1 fruit fly cellular context compared by ENCODE assay signal in the genomic region with DNA sequence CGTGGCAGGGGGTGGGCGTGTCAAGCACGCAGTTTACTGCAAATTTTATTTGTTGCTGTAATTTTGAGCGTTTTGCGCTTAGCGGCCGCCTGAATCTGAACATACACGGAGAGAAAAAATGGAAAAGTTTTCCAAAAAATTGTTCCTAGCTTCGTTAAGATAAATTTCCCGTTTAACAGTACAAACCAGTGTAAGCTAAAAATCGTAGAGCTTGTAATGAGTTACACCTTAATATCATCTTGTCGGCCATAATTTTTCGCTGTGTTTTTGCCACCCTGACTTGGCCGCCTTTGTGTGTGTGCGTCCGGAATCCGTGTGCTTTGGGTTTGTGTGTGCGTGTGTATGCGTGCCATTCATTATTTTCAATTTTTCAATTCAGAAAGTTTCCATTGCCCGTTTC.
TF ChIP-seq lines count a peak whose summit lies in the region.

No protein-coding gene starts in this region.

TF ChIP-seq in whole organism, embryonic, 481 proteins besides CTCF, POLR2A, EP300 and RAD21 (continued from another document and continues in another):
- no peak for TF ChIP-seq vnd (GFP tag; IDR thresholded peaks at IDR 0.05; lab: Robert Waterston, UW; ENCODE audit: partially characterized antibody)
- TF ChIP-seq CG8359 (GFP tag; optimal IDR thresholded peaks at IDR 0.05; lab: Kevin White, UChicago; ENCODE audit: borderline replicate concordance): no peak
- peak; percentile 37 for TF ChIP-seq Sox102F (GFP tag; optimal IDR thresholded peaks at IDR 0.05; lab: Kevin White, UChicago)
- TF ChIP-seq tll (GFP tag; optimal IDR thresholded peaks at IDR 0.05; lab: Kevin White, UChicago): no peak
- no peak for TF ChIP-seq repo (GFP tag; optimal IDR thresholded peaks at IDR 0.05; lab: Kevin White, UChicago)
- no peak for TF ChIP-seq Drgx (GFP tag; IDR thresholded peaks at IDR 0.05; lab: Robert Waterston, UW)
- TF ChIP-seq crol (GFP tag; IDR thresholded peaks at IDR 0.05; lab: Robert Waterston, UW): no peak
- peak; percentile 19 for TF ChIP-seq CG8924 (tag; optimal IDR thresholded peaks at IDR 0.05; lab: Kevin White, UChicago)
- TF ChIP-seq ab (GFP tag; optimal IDR thresholded peaks at IDR 0.05; lab: Kevin White, UChicago): no peak
- no peak for TF ChIP-seq CG15696 (tag; optimal IDR thresholded peaks at IDR 0.05; lab: Kevin White, UChicago)
- no peak for TF ChIP-seq CG3995 (GFP tag; optimal IDR thresholded peaks at IDR 0.05; lab: Kevin White, UChicago)
- TF ChIP-seq Oli (tag; optimal IDR thresholded peaks at IDR 0.05; lab: Kevin White, UChicago): peak; percentile 35
- no peak for TF ChIP-seq sqz (GFP tag; optimal IDR thresholded peaks at IDR 0.05; lab: Kevin White, UChicago)
- no peak for TF ChIP-seq chif (GFP tag; optimal IDR thresholded peaks at IDR 0.05; lab: Kevin White, UChicago)
- no peak for TF ChIP-seq ewg (GFP tag; optimal IDR thresholded peaks at IDR 0.05; lab: Kevin White, UChicago)
- no peak for TF ChIP-seq CG15073 (GFP tag; optimal IDR thresholded peaks at IDR 0.05; lab: Kevin White, UChicago)
- TF ChIP-seq rib (GFP tag; IDR thresholded peaks at IDR 0.05; lab: Robert Waterston, UW): no peak
- TF ChIP-seq Hr39 (optimal IDR thresholded peaks at IDR 0.05; lab: Kevin White, UChicago): no peak
- no peak for TF ChIP-seq Ets97D (GFP tag; optimal IDR thresholded peaks at IDR 0.05; lab: Kevin White, UChicago)
- no peak for TF ChIP-seq usp (GFP tag; optimal IDR thresholded peaks at IDR 0.05; lab: Kevin White, UChicago)
- no peak for TF ChIP-seq Bgb (GFP tag; IDR thresholded peaks at IDR 0.05; lab: Robert Waterston, UW; ENCODE audit: partially characterized antibody)
- 0 out of 2 replicates have a peak, but pooled peaks have one; percentile 6 for TF ChIP-seq onecut (GFP tag; IDR thresholded peaks at IDR 0.05; lab: Robert Waterston, UW)
- peak; percentile 84 for TF ChIP-seq CG18599 (GFP tag; optimal IDR thresholded peaks at IDR 0.05; lab: Kevin White, UChicago)
- TF ChIP-seq cg (GFP tag; optimal IDR thresholded peaks at IDR 0.05; lab: Kevin White, UChicago): peak; percentile 3
- no peak for TF ChIP-seq Sox100B (GFP tag; optimal IDR thresholded peaks at IDR 0.05; lab: Kevin White, UChicago)
- TF ChIP-seq Chrac-16 (GFP tag; optimal IDR thresholded peaks at IDR 0.05; lab: Kevin White, UChicago): peak; percentile 4
- TF ChIP-seq CG10543 (GFP tag; optimal IDR thresholded peaks at IDR 0.05; lab: Kevin White, UChicago): no peak
- no peak for TF ChIP-seq pho (GFP tag; optimal IDR thresholded peaks at IDR 0.05; lab: Kevin White, UChicago)
- TF ChIP-seq CG10959 (GFP tag; IDR thresholded peaks at IDR 0.05; lab: Robert Waterston, UW): no peak
- no peak for TF ChIP-seq trh (GFP tag; optimal IDR thresholded peaks at IDR 0.05; lab: Kevin White, UChicago)
- TF ChIP-seq Lhr (GFP tag; optimal IDR thresholded peaks at IDR 0.05; lab: Kevin White, UChicago): no peak
- TF ChIP-seq eve (GFP tag; optimal IDR thresholded peaks at IDR 0.05; lab: Kevin White, UChicago): no peak
- TF ChIP-seq CG14965 (GFP tag; optimal IDR thresholded peaks at IDR 0.05; lab: Kevin White, UChicago; ENCODE audit: borderline replicate concordance): no peak
- no peak for TF ChIP-seq ato (GFP tag; IDR thresholded peaks at IDR 0.05; lab: Robert Waterston, UW; ENCODE audit: partially characterized antibody)
- TF ChIP-seq fd3F (GFP tag; optimal IDR thresholded peaks at IDR 0.05; lab: Kevin White, UChicago): no peak
- TF ChIP-seq btn (GFP tag; optimal IDR thresholded peaks at IDR 0.05; lab: Kevin White, UChicago): no peak
- TF ChIP-seq HLH3B (GFP tag; IDR thresholded peaks at IDR 0.05; lab: Robert Waterston, UW): no peak
- TF ChIP-seq mld (GFP tag; IDR thresholded peaks at IDR 0.05; lab: Robert Waterston, UW; ENCODE audit: partially characterized antibody): no peak
- no peak for TF ChIP-seq sr (GFP tag; IDR thresholded peaks at IDR 0.05; lab: Robert Waterston, UW)
- TF ChIP-seq pita (GFP tag; optimal IDR thresholded peaks at IDR 0.05; lab: Kevin White, UChicago): no peak
- no peak for TF ChIP-seq slou (GFP tag; optimal IDR thresholded peaks at IDR 0.05; lab: Kevin White, UChicago)
- TF ChIP-seq CHES-1-like (GFP tag; optimal IDR thresholded peaks at IDR 0.05; lab: Kevin White, UChicago): peak; percentile 22
- peak; percentile 18; the same call in 1 of the 2 replicates for TF ChIP-seq CG10366 (GFP tag; IDR thresholded peaks at IDR 0.05; lab: Robert Waterston, UW)
- TF ChIP-seq jumu (GFP tag; optimal IDR thresholded peaks at IDR 0.05; lab: Kevin White, UChicago): no peak
- TF ChIP-seq HHEX (GFP tag; optimal IDR thresholded peaks at IDR 0.05; lab: Kevin White, UChicago): peak; percentile 29
- no peak for TF ChIP-seq toy (GFP tag; IDR thresholded peaks at IDR 0.05; lab: Robert Waterston, UW)
- no peak for TF ChIP-seq fd64A (GFP tag; optimal IDR thresholded peaks at IDR 0.05; lab: Kevin White, UChicago)
- TF ChIP-seq sc (optimal IDR thresholded peaks at IDR 0.05; lab: Kevin White, UChicago): no peak
- TF ChIP-seq sc (GFP tag; optimal IDR thresholded peaks at IDR 0.05; lab: Kevin White, UChicago): no peak
- no peak for TF ChIP-seq Usf (GFP tag; optimal IDR thresholded peaks at IDR 0.05; lab: Kevin White, UChicago)
- peak; percentile 35 for TF ChIP-seq CG12391 (tag; optimal IDR thresholded peaks at IDR 0.05; lab: Kevin White, UChicago)
- TF ChIP-seq nom (GFP tag; optimal IDR thresholded peaks at IDR 0.05; lab: Kevin White, UChicago): no peak
- TF ChIP-seq stwl (tag; optimal IDR thresholded peaks at IDR 0.05; lab: Kevin White, UChicago): no peak
- TF ChIP-seq CG10267 (tag; optimal IDR thresholded peaks at IDR 0.05; lab: Kevin White, UChicago): no peak
- no peak for TF ChIP-seq Opbp (GFP tag; IDR thresholded peaks at IDR 0.05; lab: Robert Waterston, UW; ENCODE audit: partially characterized antibody)
- TF ChIP-seq CG4617 (GFP tag; optimal IDR thresholded peaks at IDR 0.05; lab: Kevin White, UChicago; ENCODE audit: borderline replicate concordance): no peak
- no peak for TF ChIP-seq CG9437 (GFP tag; optimal IDR thresholded peaks at IDR 0.05; lab: Kevin White, UChicago)
- no peak for TF ChIP-seq wor (GFP tag; IDR thresholded peaks at IDR 0.05; lab: Robert Waterston, UW)
- no peak for TF ChIP-seq Dip2 (GFP tag; IDR thresholded peaks at IDR 0.05; lab: Robert Waterston, UW)
- TF ChIP-seq CG12769 (tag; optimal IDR thresholded peaks at IDR 0.05; lab: Kevin White, UChicago): peak; percentile 32
- TF ChIP-seq CG32767 (GFP tag; IDR thresholded peaks at IDR 0.05; lab: Robert Waterston, UW): no peak
- TF ChIP-seq CG11456 (GFP tag; IDR thresholded peaks at IDR 0.05; lab: Robert Waterston, UW): peak; percentile 41; the same call in 1 of the 3 replicates
- no peak for TF ChIP-seq sd (tag; optimal IDR thresholded peaks at IDR 0.05; lab: Kevin White, UChicago)
- TF ChIP-seq tin (GFP tag; optimal IDR thresholded peaks at IDR 0.05; lab: Kevin White, UChicago): no peak
- TF ChIP-seq CG31388 (GFP tag; optimal IDR thresholded peaks at IDR 0.05; lab: Kevin White, UChicago): no peak
- TF ChIP-seq HLHmδ (GFP tag; optimal IDR thresholded peaks at IDR 0.05; lab: Kevin White, UChicago): no peak
- no peak for TF ChIP-seq Fer2 (tag; optimal IDR thresholded peaks at IDR 0.05; lab: Kevin White, UChicago)
- no peak for TF ChIP-seq Trl (optimal IDR thresholded peaks at IDR 0.05; lab: Kevin White, UChicago)
- no peak for TF ChIP-seq Trl (GFP tag; optimal IDR thresholded peaks at IDR 0.05; lab: Kevin White, UChicago)
- no peak for TF ChIP-seq Antp (GFP tag; optimal IDR thresholded peaks at IDR 0.05; lab: Kevin White, UChicago)
- no peak for TF ChIP-seq gcm2 (GFP tag; optimal IDR thresholded peaks at IDR 0.05; lab: Kevin White, UChicago)
- TF ChIP-seq Side (GFP tag; optimal IDR thresholded peaks at IDR 0.05; lab: Kevin White, UChicago): no peak
- no peak for TF ChIP-seq dati (GFP tag; IDR thresholded peaks at IDR 0.05; lab: Robert Waterston, UW)
- TF ChIP-seq jigr1 (GFP tag; IDR thresholded peaks at IDR 0.05; lab: Robert Waterston, UW): no peak
- TF ChIP-seq HLH54F (GFP tag; optimal IDR thresholded peaks at IDR 0.05; lab: Kevin White, UChicago): no peak
- TF ChIP-seq Deaf1 (tag; optimal IDR thresholded peaks at IDR 0.05; lab: Kevin White, UChicago): no peak
- no peak for TF ChIP-seq Lim3 (GFP tag; IDR thresholded peaks at IDR 0.05; lab: Robert Waterston, UW)
- TF ChIP-seq knrl (GFP tag; IDR thresholded peaks at IDR 0.05; lab: Robert Waterston, UW; ENCODE audit: partially characterized antibody): no peak
- TF ChIP-seq Mes4 (GFP tag; optimal IDR thresholded peaks at IDR 0.05; lab: Kevin White, UChicago): no peak
- TF ChIP-seq HLH4C (GFP tag; IDR thresholded peaks at IDR 0.05; lab: Robert Waterston, UW; ENCODE audit: partially characterized antibody): no peak
- peak; percentile 33 for TF ChIP-seq CG9727 (GFP tag; optimal IDR thresholded peaks at IDR 0.05; lab: Kevin White, UChicago)
- no peak for TF ChIP-seq CG2202 (tag; optimal IDR thresholded peaks at IDR 0.05; lab: Kevin White, UChicago)
- TF ChIP-seq cad (GFP tag; optimal IDR thresholded peaks at IDR 0.05; lab: Kevin White, UChicago): no peak
- TF ChIP-seq row (GFP tag; IDR thresholded peaks at IDR 0.05; lab: Robert Waterston, UW): peak; percentile 74
- peak; percentile 1 for TF ChIP-seq pnt (GFP tag; optimal IDR thresholded peaks at IDR 0.05; lab: Kevin White, UChicago)
- no peak for TF ChIP-seq CG3838 (GFP tag; optimal IDR thresholded peaks at IDR 0.05; lab: Kevin White, UChicago)
- TF ChIP-seq CG7987 (GFP tag; optimal IDR thresholded peaks at IDR 0.05; lab: Kevin White, UChicago): no peak
- no peak for TF ChIP-seq hbn (GFP tag; IDR thresholded peaks at IDR 0.05; lab: Robert Waterston, UW; ENCODE audit: partially characterized antibody)
- TF ChIP-seq CG12104 (GFP tag; optimal IDR thresholded peaks at IDR 0.05; lab: Kevin White, UChicago): no peak
- TF ChIP-seq CG16863 (GFP tag; optimal IDR thresholded peaks at IDR 0.05; lab: Kevin White, UChicago): no peak
- no peak for TF ChIP-seq corto (GFP tag; optimal IDR thresholded peaks at IDR 0.05; lab: Kevin White, UChicago)
- TF ChIP-seq MESR4 (GFP tag; optimal IDR thresholded peaks at IDR 0.05; lab: Kevin White, UChicago): no peak
- TF ChIP-seq Oaz (GFP tag; IDR thresholded peaks at IDR 0.05; lab: Robert Waterston, UW): no peak
- TF ChIP-seq her (GFP tag; optimal IDR thresholded peaks at IDR 0.05; lab: Kevin White, UChicago): no peak
- TF ChIP-seq CG33213 (GFP tag; optimal IDR thresholded peaks at IDR 0.05; lab: Kevin White, UChicago): no peak
- peak; percentile 13 for TF ChIP-seq ATbp (GFP tag; optimal IDR thresholded peaks at IDR 0.05; lab: Kevin White, UChicago)
- TF ChIP-seq CG2875 (GFP tag; optimal IDR thresholded peaks at IDR 0.05; lab: Kevin White, UChicago): no peak
- no peak for TF ChIP-seq CG5180 (GFP tag; optimal IDR thresholded peaks at IDR 0.05; lab: Kevin White, UChicago)
- TF ChIP-seq D19A (tag; optimal IDR thresholded peaks at IDR 0.05; lab: Kevin White, UChicago): no peak
- TF ChIP-seq ranshi (GFP tag; IDR thresholded peaks at IDR 0.05; lab: Robert Waterston, UW): 0 out of 2 replicates have a peak, but pooled peaks have one; percentile 33
- 0 out of 3 replicates have a peak, but pooled peaks have one; percentile 25 for TF ChIP-seq otp (GFP tag; IDR thresholded peaks at IDR 0.05; lab: Robert Waterston, UW)
- TF ChIP-seq Eip74EF (GFP tag; optimal IDR thresholded peaks at IDR 0.05; lab: Kevin White, UChicago): no peak
- peak; percentile 1 to 34 for TF ChIP-seq dpn (GFP tag; optimal IDR thresholded peaks at IDR 0.05; lab: Kevin White, UChicago)
- TF ChIP-seq CG12744 (GFP tag; optimal IDR thresholded peaks at IDR 0.05; lab: Kevin White, UChicago): no peak
- no peak for TF ChIP-seq B-H2 (GFP tag; optimal IDR thresholded peaks at IDR 0.05; lab: Kevin White, UChicago)
- peak; percentile 22; the same call in 1 of the 2 replicates for TF ChIP-seq CG4404 (GFP tag; IDR thresholded peaks at IDR 0.05; lab: Robert Waterston, UW)
- TF ChIP-seq CG17829 (tag; optimal IDR thresholded peaks at IDR 0.05; lab: Kevin White, UChicago): no peak
- no peak for TF ChIP-seq trem (tag; optimal IDR thresholded peaks at IDR 0.05; lab: Kevin White, UChicago)
- TF ChIP-seq gce (GFP tag; IDR thresholded peaks at IDR 0.05; lab: Robert Waterston, UW): no peak
- TF ChIP-seq CG14014 (GFP tag; IDR thresholded peaks at IDR 0.05; lab: Robert Waterston, UW): no peak
- TF ChIP-seq CG2712 (tag; optimal IDR thresholded peaks at IDR 0.05; lab: Kevin White, UChicago): no peak
- TF ChIP-seq stc (GFP tag; IDR thresholded peaks at IDR 0.05; lab: Robert Waterston, UW): no peak
- TF ChIP-seq sob (GFP tag; IDR thresholded peaks at IDR 0.05; lab: Robert Waterston, UW): 0 out of 2 replicates have a peak, but pooled peaks have one; percentile 8
- no peak for TF ChIP-seq nau (GFP tag; optimal IDR thresholded peaks at IDR 0.05; lab: Kevin White, UChicago)
- no peak for TF ChIP-seq tx (GFP tag; optimal IDR thresholded peaks at IDR 0.05; lab: Kevin White, UChicago)
- no peak for TF ChIP-seq gfzf (GFP tag; optimal IDR thresholded peaks at IDR 0.05; lab: Kevin White, UChicago)
- no peak for TF ChIP-seq CG6689 (GFP tag; IDR thresholded peaks at IDR 0.05; lab: Robert Waterston, UW)
- no peak for TF ChIP-seq CG18476 (GFP tag; optimal IDR thresholded peaks at IDR 0.05; lab: Kevin White, UChicago)
- no peak for TF ChIP-seq gsb-n (tag; optimal IDR thresholded peaks at IDR 0.05; lab: Kevin White, UChicago)
- no peak for TF ChIP-seq CG9797 (GFP tag; optimal IDR thresholded peaks at IDR 0.05; lab: Kevin White, UChicago)
- no peak for TF ChIP-seq CG9932 (GFP tag; IDR thresholded peaks at IDR 0.05; lab: Robert Waterston, UW)
- no peak for TF ChIP-seq CG2116 (GFP tag; optimal IDR thresholded peaks at IDR 0.05; lab: Kevin White, UChicago)
- no peak for TF ChIP-seq CG13287 (GFP tag; IDR thresholded peaks at IDR 0.05; lab: Robert Waterston, UW; ENCODE audit: partially characterized antibody)
- no peak for TF ChIP-seq fd96Cb (tag; optimal IDR thresholded peaks at IDR 0.05; lab: Kevin White, UChicago)
- TF ChIP-seq Adf1 (GFP tag; IDR thresholded peaks at IDR 0.05; lab: Robert Waterston, UW): no peak
- TF ChIP-seq CG17912 (GFP tag; optimal IDR thresholded peaks at IDR 0.05; lab: Kevin White, UChicago): no peak
- no peak for TF ChIP-seq danr (GFP tag; IDR thresholded peaks at IDR 0.05; lab: Robert Waterston, UW)
- TF ChIP-seq CG14050 (GFP tag; IDR thresholded peaks at IDR 0.05; lab: Robert Waterston, UW): no peak
- peak; percentile 20 for TF ChIP-seq PHDP (tag; optimal IDR thresholded peaks at IDR 0.05; lab: Kevin White, UChicago)
- TF ChIP-seq CG10431 (GFP tag; optimal IDR thresholded peaks at IDR 0.05; lab: Kevin White, UChicago): no peak
- no peak for TF ChIP-seq en (GFP tag; optimal IDR thresholded peaks at IDR 0.05; lab: Kevin White, UChicago)
- TF ChIP-seq CG1529 (GFP tag; optimal IDR thresholded peaks at IDR 0.05; lab: Kevin White, UChicago): no peak
